Fruit fly (Drosophila melanogaster) whole organism, embryonic: Measurements from ENCODE around the gene CG15515.

Source experiments
- Antp ChIP-seq: fragments of 200-800 bp; sonication (Bioruptor generic); optimal IDR thresholded peaks from 3 replicates; lab custom pipeline; 2016; ENCODE audit warnings: missing biosample characterization, missing genetic modification characterization
- CG10654 ChIP-seq: fragments of 200-800 bp; sonication (Bioruptor generic); optimal IDR thresholded peaks from 2 replicates; lab custom pipeline; 2016; ENCODE audit warnings: missing biosample characterization, missing genetic modification characterization
- CG11398 ChIP-seq: fragments of 200-800 bp; sonication (Bioruptor generic); optimal IDR thresholded peaks from 2 replicates; lab custom pipeline; 2016; ENCODE audit warnings: missing biosample characterization, missing genetic modification characterization
- CG11456 ChIP-seq: fragments of 200-800 bp; sonication (Bioruptor generic); IDR thresholded peaks from 3 replicates; pipeline ENCODE4 v1.3.6; 2022; ENCODE audit warnings: missing biosample characterization, missing genetic modification characterization
- CG12071 ChIP-seq: fragments of 200-800 bp; sonication (Bioruptor generic); optimal IDR thresholded peaks from 3 replicates; lab custom pipeline; 2018; ENCODE audit warnings: missing biosample characterization, mild to moderate bottlenecking, missing genetic modification characterization
- CG13296 ChIP-seq: fragments of 200-800 bp; sonication (Bioruptor generic); optimal IDR thresholded peaks from 3 replicates; lab custom pipeline; 2018; ENCODE audit warnings: missing biosample characterization, mild to moderate bottlenecking, missing genetic modification characterization
- CG14667 ChIP-seq: fragments of 200-800 bp; sonication (Bioruptor generic); IDR thresholded peaks from 2 replicates; pipeline ENCODE4 v1.3.6; 2022; ENCODE audit warnings: missing biosample characterization, missing genetic modification characterization
- CG15696 ChIP-seq: fragments of 200-800 bp; sonication (Bioruptor generic); optimal IDR thresholded peaks from 2 replicates; lab custom pipeline; 2019; ENCODE audit warnings: missing biosample characterization, mild to moderate bottlenecking, missing genetic modification characterization, moderate library complexity
- CG17829 ChIP-seq: fragments of 200-800 bp; optimal IDR thresholded peaks from 2 replicates; lab custom pipeline; 2019; ENCODE audit warnings: missing biosample characterization, mild to moderate bottlenecking, missing genetic modification characterization, moderate library complexity
- CG18599 ChIP-seq: fragments of 200-800 bp; sonication (Bioruptor generic); optimal IDR thresholded peaks from 3 replicates; lab custom pipeline; 2017; ENCODE audit warnings: missing biosample characterization, missing genetic modification characterization, mild to moderate bottlenecking, moderate library complexity, missing genetic modification reagents
- CG2202 ChIP-seq: fragments of 200-800 bp; sonication (Bioruptor generic); optimal IDR thresholded peaks from 2 replicates; lab custom pipeline; 2018; ENCODE audit warnings: missing biosample characterization, mild to moderate bottlenecking, missing genetic modification characterization
- CG2875 ChIP-seq: fragments of 200-800 bp; sonication (Bioruptor generic); optimal IDR thresholded peaks from 2 replicates; lab custom pipeline; 2017; ENCODE audit warnings: missing biosample characterization, mild to moderate bottlenecking, missing genetic modification characterization, missing genetic modification reagents
- CG2889 ChIP-seq: fragments of 200-800 bp; sonication (Bioruptor generic); IDR thresholded peaks from 3 replicates; pipeline ENCODE4 v1.3.6; 2022; ENCODE audit warnings: missing biosample characterization, missing genetic modification characterization
- CG32532 ChIP-seq: fragments of 200-800 bp; sonication (Bioruptor generic); IDR thresholded peaks from 2 replicates; pipeline ENCODE4 v1.3.6; 2022; ENCODE audit warnings: missing biosample characterization, missing genetic modification characterization
- CG34376 ChIP-seq: fragments of 200-800 bp; sonication (Bioruptor generic); optimal IDR thresholded peaks from 2 replicates; lab custom pipeline; 2018; ENCODE audit warnings: missing biosample characterization, mild to moderate bottlenecking, missing genetic modification characterization
- CG3847 ChIP-seq: fragments of 200-800 bp; sonication (Bioruptor generic); IDR thresholded peaks from 2 replicates; pipeline ENCODE4 v1.3.6; 2022; ENCODE audit warnings: missing biosample characterization, missing genetic modification characterization
- CG42726 ChIP-seq: fragments of 200-800 bp; sonication (Bioruptor generic); IDR thresholded peaks from 2 replicates; pipeline ENCODE4 v1.3.6; 2022; ENCODE audit warnings: missing biosample characterization, missing genetic modification characterization; ENCODE audit not compliant: partially characterized antibody
- CG43689 ChIP-seq: fragments of 200-800 bp; sonication (Bioruptor generic); IDR thresholded peaks from 2 replicates; pipeline ENCODE4 v1.3.6; 2022; ENCODE audit warnings: missing biosample characterization, missing genetic modification characterization
- CG4404 ChIP-seq: fragments of 200-800 bp; sonication (Bioruptor generic); IDR thresholded peaks from 2 replicates; pipeline ENCODE4 v1.3.6; 2022; ENCODE audit warnings: missing biosample characterization, missing genetic modification characterization
- CG6813 ChIP-seq: fragments of 200-800 bp; sonication (Bioruptor generic); optimal IDR thresholded peaks from 2 replicates; lab custom pipeline; 2017; ENCODE audit warnings: missing biosample characterization, missing genetic modification characterization, mild to moderate bottlenecking, moderate library complexity, missing genetic modification reagents
- CG7271 ChIP-seq: fragments of 200-800 bp; sonication (Bioruptor generic); optimal IDR thresholded peaks from 2 replicates; lab custom pipeline; 2018; ENCODE audit warnings: missing biosample characterization, mild to moderate bottlenecking, missing genetic modification characterization, moderate library complexity
- Dbx ChIP-seq: fragments of 200-800 bp; sonication (Bioruptor generic); IDR thresholded peaks from 3 replicates; pipeline ENCODE4 v1.3.6; 2022; ENCODE audit warnings: missing biosample characterization, missing genetic modification characterization
- Dip2 ChIP-seq: fragments of 200-800 bp; sonication (Bioruptor generic); IDR thresholded peaks from 2 replicates; pipeline ENCODE4 v1.3.6; 2022; ENCODE audit warnings: missing biosample characterization, missing genetic modification characterization
- Dp ChIP-seq: fragments of 200-800 bp; sonication (Bioruptor generic); optimal IDR thresholded peaks from 2 replicates; lab custom pipeline; 2018; ENCODE audit warnings: missing biosample characterization, mild to moderate bottlenecking, missing genetic modification characterization, moderate library complexity
- HLH4C ChIP-seq: fragments of 200-800 bp; sonication (Bioruptor generic); IDR thresholded peaks from 3 replicates; pipeline ENCODE4 v1.3.6; 2022; ENCODE audit warnings: missing biosample characterization, missing genetic modification characterization; ENCODE audit not compliant: partially characterized antibody
- HLHmδ ChIP-seq: fragments of 200-800 bp; sonication (Bioruptor generic); optimal IDR thresholded peaks from 2 replicates; lab custom pipeline; 2018; ENCODE audit warnings: missing biosample characterization, mild to moderate bottlenecking, missing genetic modification characterization, moderate library complexity
- Meics ChIP-seq: fragments of 200-800 bp; sonication (Bioruptor generic); optimal IDR thresholded peaks from 2 replicates; lab custom pipeline; 2017; ENCODE audit warnings: missing biosample characterization, mild to moderate bottlenecking, missing genetic modification characterization
- Mrtf ChIP-seq: fragments of 200-800 bp; sonication (Bioruptor generic); IDR thresholded peaks from 3 replicates; pipeline ENCODE4 v1.3.6; 2022; ENCODE audit warnings: missing biosample characterization, missing genetic modification characterization
- NK7.1 ChIP-seq: fragments of 200-800 bp; sonication (Bioruptor generic); optimal IDR thresholded peaks from 3 replicates; lab custom pipeline; 2016; ENCODE audit warnings: missing biosample characterization, missing genetic modification characterization
- Oli ChIP-seq: fragments of 200-800 bp; sonication (Bioruptor generic); optimal IDR thresholded peaks from 2 replicates; lab custom pipeline; 2018; ENCODE audit warnings: missing biosample characterization, mild to moderate bottlenecking, missing genetic modification characterization, moderate library complexity
- Rx ChIP-seq: fragments of 200-800 bp; sonication (Bioruptor generic); IDR thresholded peaks from 2 replicates; pipeline ENCODE4 v1.3.6; 2022; ENCODE audit warnings: missing biosample characterization, missing genetic modification characterization
- Sox102F ChIP-seq: fragments of 200-800 bp; sonication (Bioruptor generic); optimal IDR thresholded peaks from 2 replicates; lab custom pipeline; 2018; ENCODE audit warnings: missing biosample characterization, mild to moderate bottlenecking, missing genetic modification characterization, moderate library complexity
- Trl ChIP-seq, 3 experiments: fragments of >200 bp in 2 of 3; fragments of 200-800 bp in 1 of 3; sonication (Bioruptor generic) in 1 of 3; optimal IDR thresholded peaks; 2 replicates in 1 of 3; 3 replicates in 2 of 3; lab custom pipeline; 2016 to 2017; ENCODE audit warnings: missing biosample characterization in 1 of 3, missing genetic modification characterization in 1 of 3
- bowl ChIP-seq: fragments of 200-800 bp; sonication (Bioruptor generic); IDR thresholded peaks from 2 replicates; pipeline ENCODE4 v1.3.6; 2022; ENCODE audit warnings: missing biosample characterization, missing genetic modification characterization
- cas ChIP-seq: fragments of 200-800 bp; sonication (Bioruptor generic); IDR thresholded peaks from 2 replicates; pipeline ENCODE4 v1.3.6; 2022; ENCODE audit warnings: missing biosample characterization, missing genetic modification characterization
- disco-r ChIP-seq: fragments of 200-800 bp; sonication (Bioruptor generic); optimal IDR thresholded peaks from 2 replicates; lab custom pipeline; 2016; ENCODE audit warnings: missing biosample characterization, missing genetic modification characterization
- emc ChIP-seq: fragments of 200-800 bp; sonication (Bioruptor generic); optimal IDR thresholded peaks from 2 replicates; lab custom pipeline; 2016; ENCODE audit warnings: missing biosample characterization, missing genetic modification characterization
- eve ChIP-seq, 2 experiments: fragments of >200 bp; optimal IDR thresholded peaks; 2 replicates each; lab custom pipeline; 2017; ENCODE audit warnings: missing biosample characterization in 2 of 2, missing genetic modification characterization in 2 of 2
- fd96Cb ChIP-seq: fragments of 200-800 bp; sonication (Bioruptor generic); optimal IDR thresholded peaks from 2 replicates; lab custom pipeline; 2018; ENCODE audit warnings: missing biosample characterization, mild to moderate bottlenecking, missing genetic modification characterization, moderate library complexity
- ftz-f1 ChIP-seq: fragments of 200-800 bp; sonication (Bioruptor generic); optimal IDR thresholded peaks from 2 replicates; lab custom pipeline; 2016; ENCODE audit warnings: missing biosample characterization, missing genetic modification characterization
- gce ChIP-seq: fragments of 200-800 bp; sonication (Bioruptor generic); IDR thresholded peaks from 3 replicates; pipeline ENCODE4 v1.3.6; 2022; ENCODE audit warnings: missing biosample characterization, missing genetic modification characterization
- maf-S ChIP-seq: fragments of 200-800 bp; sonication (Bioruptor generic); optimal IDR thresholded peaks from 2 replicates; lab custom pipeline; 2016; ENCODE audit warnings: missing biosample characterization, missing genetic modification characterization
- mam ChIP-seq: fragments of 200-800 bp; sonication (Bioruptor generic); optimal IDR thresholded peaks from 3 replicates; lab custom pipeline; 2016; ENCODE audit warnings: missing biosample characterization, missing genetic modification characterization
- nau ChIP-seq: fragments of 200-800 bp; sonication (Bioruptor generic); optimal IDR thresholded peaks from 3 replicates; lab custom pipeline; 2017; ENCODE audit warnings: missing biosample characterization, mild to moderate bottlenecking, missing genetic modification characterization, missing genetic modification reagents
- pfk ChIP-seq: fragments of 200-800 bp; sonication (Bioruptor generic); optimal IDR thresholded peaks from 2 replicates; lab custom pipeline; 2018; ENCODE audit warnings: missing biosample characterization, mild to moderate bottlenecking, missing genetic modification characterization, moderate library complexity
- scrt ChIP-seq: fragments of 200-800 bp; sonication (Bioruptor generic); optimal IDR thresholded peaks from 2 replicates; lab custom pipeline; 2018; ENCODE audit warnings: missing biosample characterization, mild to moderate bottlenecking, missing genetic modification characterization, moderate library complexity
- slou ChIP-seq: fragments of 200-800 bp; sonication (Bioruptor generic); optimal IDR thresholded peaks from 3 replicates; lab custom pipeline; 2016; ENCODE audit warnings: missing biosample characterization, missing genetic modification characterization
- tin ChIP-seq: fragments of 200-800 bp; sonication (Bioruptor generic); optimal IDR thresholded peaks from 3 replicates; lab custom pipeline; 2016; ENCODE audit warnings: missing biosample characterization, missing genetic modification characterization
- tna ChIP-seq: fragments of 200-800 bp; sonication (Bioruptor generic); IDR thresholded peaks from 2 replicates; pipeline ENCODE4 v1.3.6; 2022; ENCODE audit warnings: missing biosample characterization, missing genetic modification characterization; ENCODE audit not compliant: partially characterized antibody
- wor ChIP-seq: fragments of 200-800 bp; sonication (Bioruptor generic); IDR thresholded peaks from 2 replicates; pipeline ENCODE4 v1.3.6; 2022; ENCODE audit warnings: missing biosample characterization, missing genetic modification characterization

The CG15515 gene

dm6 chr3R:29894393-29894792, 10.9 kb upstream of the CG15515 start (continued):
- TF ChIP-seq CG18599 (GFP tag; lab: Kevin White, UChicago) (peak; percentile 62), Oli (tag; lab: Kevin White, UChicago) (peak; percentile 73), CG17829 (peak; percentile 32), Antp (GFP tag; lab: Kevin White, UChicago) (peak; percentile 22), nau (no peak), emc (GFP tag; lab: Kevin White, UChicago) (no peak), CG2889 (GFP tag; lab: Robert Waterston, UW) (0 out of 3 replicates have a peak, but pooled peaks have one; percentile 40), fd96Cb (tag; lab: Kevin White, UChicago) (peak; percentile 53), disco-r (no peak), CG43689 (GFP tag; lab: Robert Waterston, UW) (peak; percentile 25; the same call in 1 of the 2 replicates), CG32532 (GFP tag; lab: Robert Waterston, UW) (peak; percentile 76), cas (GFP tag; lab: Robert Waterston, UW) (no peak), CG42726 (GFP tag; lab: Robert Waterston, UW) (no peak), wor (GFP tag; lab: Robert Waterston, UW) (peak; percentile 32), CG13296 (GFP tag; lab: Kevin White, UChicago) (peak; percentile 66), ftz-f1 (GFP tag; lab: Kevin White, UChicago) (no peak), Rx (GFP tag; lab: Robert Waterston, UW) (no peak), HLHmδ (GFP tag; lab: Kevin White, UChicago) (no peak), slou (GFP tag; lab: Kevin White, UChicago) (peak; percentile 24), CG14667 (GFP tag; lab: Robert Waterston, UW) (peak; percentile 43; the same call in 1 of the 2 replicates), Dip2 (no peak), maf-S (GFP tag; lab: Kevin White, UChicago) (peak; percentile 18), CG6813 (peak; percentile 11), Trl (optimal IDR thresholded peaks at IDR 0.05; lab: Kevin White, UChicago) (no peak), Trl (GFP tag; optimal IDR thresholded peaks at IDR 0.05; lab: Kevin White, UChicago) (peak; percentile 28), Sox102F (GFP tag; lab: Kevin White, UChicago) (peak; percentile 72), HLH4C (GFP tag; lab: Robert Waterston, UW) (no peak), tin (GFP tag; lab: Kevin White, UChicago) (peak; percentile 11), CG12071 (GFP tag; lab: Kevin White, UChicago) (peak; percentile 64), tna (GFP tag; lab: Robert Waterston, UW) (no peak), NK7.1 (GFP tag; lab: Kevin White, UChicago) (peak; percentile 19), scrt (GFP tag; lab: Kevin White, UChicago) (peak; percentile 49), gce (GFP tag; lab: Robert Waterston, UW) (0 out of 3 replicates have a peak, but pooled peaks have one; percentile 26), CG34376 (GFP tag; lab: Kevin White, UChicago) (peak; percentile 6), Dp (GFP tag; lab: Kevin White, UChicago) (no peak), Dbx (peak; percentile 71), CG3847 (GFP tag; lab: Robert Waterston, UW) (peak; percentile 67), CG15696 (tag; lab: Kevin White, UChicago) (peak; percentile 16), eve (GFP tag; optimal IDR thresholded peaks at IDR 0.05; lab: Kevin White, UChicago) (peak in 1 of 2 experiments; percentile 57), Meics (GFP tag; lab: Kevin White, UChicago) (peak; percentile 72), CG10654 (GFP tag; lab: Kevin White, UChicago) (peak; percentile 25), CG2875 (GFP tag; lab: Kevin White, UChicago) (no peak), CG11398 (GFP tag; lab: Kevin White, UChicago) (no peak), mam (GFP tag; lab: Kevin White, UChicago) (peak; percentile 51), Mrtf (GFP tag; lab: Robert Waterston, UW) (peak; percentile 45; the same call in 1 of the 3 replicates), CG7271 (tag; lab: Kevin White, UChicago) (no peak), CG4404 (GFP tag; lab: Robert Waterston, UW) (peak; percentile 32; the same call in 1 of the 2 replicates), CG2202 (tag; lab: Kevin White, UChicago) (no peak), pfk (GFP tag; lab: Kevin White, UChicago) (no peak), bowl (GFP tag; lab: Robert Waterston, UW) (no peak), CG11456 (0 out of 3 replicates have a peak, but pooled peaks have one; percentile 60)
